Worm (Caenorhabditis elegans): ENCODE measurements around the gene fbxc-33.

ce11 chrII:940779-941178 is 27.3 kb downstream of the fbxc-33 start, which contains the start of gene fbxc-36:
- no peak for TF ChIP-seq pha-4 (tag; optimal IDR thresholded peaks at IDR 0.05)
- TF ChIP-seq unc-39 (tag; optimal IDR thresholded peaks at IDR 0.05) = no peak
- no peak for TF ChIP-seq unc-62 (GFP tag; optimal IDR thresholded peaks at IDR 0.05)
- TF ChIP-seq ceh-39 (tag; optimal IDR thresholded peaks at IDR 0.05) = peak; percentile 12
- peak; percentile 41 for TF ChIP-seq nhr-12 (tag; optimal IDR thresholded peaks at IDR 0.05)
- no peak for TF ChIP-seq ces-1 (GFP tag; optimal IDR thresholded peaks at IDR 0.05)
- no peak for TF ChIP-seq nhr-76 (tag; optimal IDR thresholded peaks at IDR 0.05)
- TF ChIP-seq nhr-2 (tag; optimal IDR thresholded peaks at IDR 0.05) = peak; percentile 60
- TF ChIP-seq sptf-1 (tag; optimal IDR thresholded peaks at IDR 0.05) = peak; percentile 45
- no peak for TF ChIP-seq elt-1 (tag; optimal IDR thresholded peaks at IDR 0.05; ENCODE audit: borderline replicate concordance, insufficient read depth)
- TF ChIP-seq snpc-4 (tag; optimal IDR thresholded peaks at IDR 0.05) = no peak
- TF ChIP-seq zip-8 (tag; optimal IDR thresholded peaks at IDR 0.05) = no peak
- no peak for TF ChIP-seq lin-32 (GFP tag; optimal IDR thresholded peaks at IDR 0.05)
